Worm (Caenorhabditis elegans): ENCODE measurements around the gene fbxa-42.

fbxa-42 gene

DNA sequence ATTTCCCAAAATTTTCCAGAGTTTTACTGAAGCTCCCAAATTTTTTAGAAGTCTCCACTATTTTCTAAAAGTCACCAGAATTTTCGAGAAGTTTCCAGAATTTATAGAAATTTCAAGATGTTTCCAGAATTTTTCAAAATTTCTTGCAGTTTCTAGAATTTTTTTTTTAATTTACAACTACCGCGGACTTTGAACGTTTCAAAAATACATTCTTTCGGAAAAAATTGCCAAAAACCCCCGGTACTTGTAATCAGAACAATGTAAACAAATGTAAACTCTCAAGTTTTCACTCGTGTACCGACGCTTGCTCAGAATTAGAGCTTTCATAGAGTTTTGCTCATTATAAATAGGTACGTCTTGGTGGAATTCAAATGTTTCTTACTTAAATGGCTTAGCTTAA, 11.5 kb upstream of the fbxa-42 start, which contains the start of gene fbxa-39:
Gene fbxa-39 (plus strand): TSS at position 301 of the 400 bp plus-strand sequence.
- no peak for TF ChIP-seq ceh-44 (GFP tag; IDR thresholded peaks at IDR 0.05)
- no peak for TF ChIP-seq ceh-20 (GFP tag; IDR thresholded peaks at IDR 0.05)
- TF ChIP-seq snpc-1.2 (GFP tag; IDR thresholded peaks at IDR 0.05), result no peak
- TF ChIP-seq zfp-3 (GFP tag; conservative IDR thresholded peaks at IDR 0.05), result no peak
- no peak for TF ChIP-seq nhr-11 (tag; optimal IDR thresholded peaks at IDR 0.05)
- no peak for TF ChIP-seq F10B5.3 (tag; optimal IDR thresholded peaks at IDR 0.05)

DNA sequence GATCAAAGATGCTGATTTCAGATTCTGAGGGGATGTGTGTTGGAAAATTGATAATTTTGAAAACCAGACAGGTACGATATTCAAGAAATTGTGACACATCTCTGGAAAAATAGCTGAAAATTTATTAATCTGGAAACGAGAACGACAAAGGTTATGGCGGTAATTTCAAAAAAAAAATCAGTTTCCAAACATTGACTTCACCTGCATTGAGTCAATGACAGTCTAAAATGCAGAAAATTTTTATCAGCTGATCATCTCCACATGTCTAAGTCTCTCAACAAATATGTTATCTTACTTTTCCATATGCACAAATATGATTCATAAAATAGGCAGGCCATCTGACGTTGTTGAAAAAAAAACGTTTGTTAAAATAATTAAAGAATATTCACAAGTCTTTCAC, 10.8 kb upstream of the fbxa-42 start, which contains the start of gene fbxa-48:
Gene fbxa-48 (minus strand): TSS at position 101 of the 400 bp plus-strand sequence.
- TF ChIP-seq pqm-1 (tag; optimal IDR thresholded peaks at IDR 0.05) (peak; percentile 5), ceh-28 (tag; optimal IDR thresholded peaks at IDR 0.05) (no peak), hlh-11 (tag; optimal IDR thresholded peaks at IDR 0.05) (no peak), pha-4 (GFP tag; IDR thresholded peaks at IDR 0.05) (no peak), pha-4 (tag; optimal IDR thresholded peaks at IDR 0.05) (no peak)

DNA sequence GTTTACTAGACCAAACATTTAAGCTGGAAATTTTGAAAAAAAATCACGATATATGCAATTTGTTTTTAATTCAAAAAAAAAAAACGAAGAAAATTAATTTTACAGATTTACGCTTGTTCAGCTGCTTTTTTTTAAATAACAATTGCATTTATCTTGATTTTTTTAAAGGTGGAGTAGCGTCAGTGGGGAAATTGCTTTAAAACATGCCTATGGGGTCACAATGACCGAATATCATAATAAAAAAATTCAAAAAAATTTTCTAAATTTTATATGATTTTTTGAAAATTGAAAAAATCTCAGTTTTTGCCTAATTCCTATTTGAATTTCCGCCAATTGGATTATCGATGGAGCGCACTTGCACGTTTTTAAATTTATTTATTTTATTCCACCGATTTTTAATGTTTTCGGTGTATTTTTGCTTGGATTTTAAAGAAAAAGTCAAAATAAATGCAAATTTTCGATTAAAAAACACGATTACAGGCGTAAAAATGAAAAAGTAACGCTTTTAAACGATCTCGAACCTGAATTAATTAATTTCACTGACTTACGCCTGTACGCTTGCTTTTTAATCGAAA, 9.8 kb upstream of the fbxa-42 start:
- TF ChIP-seq lin-38 (GFP tag; IDR thresholded peaks at IDR 0.05), result peak; percentile 67

DNA sequence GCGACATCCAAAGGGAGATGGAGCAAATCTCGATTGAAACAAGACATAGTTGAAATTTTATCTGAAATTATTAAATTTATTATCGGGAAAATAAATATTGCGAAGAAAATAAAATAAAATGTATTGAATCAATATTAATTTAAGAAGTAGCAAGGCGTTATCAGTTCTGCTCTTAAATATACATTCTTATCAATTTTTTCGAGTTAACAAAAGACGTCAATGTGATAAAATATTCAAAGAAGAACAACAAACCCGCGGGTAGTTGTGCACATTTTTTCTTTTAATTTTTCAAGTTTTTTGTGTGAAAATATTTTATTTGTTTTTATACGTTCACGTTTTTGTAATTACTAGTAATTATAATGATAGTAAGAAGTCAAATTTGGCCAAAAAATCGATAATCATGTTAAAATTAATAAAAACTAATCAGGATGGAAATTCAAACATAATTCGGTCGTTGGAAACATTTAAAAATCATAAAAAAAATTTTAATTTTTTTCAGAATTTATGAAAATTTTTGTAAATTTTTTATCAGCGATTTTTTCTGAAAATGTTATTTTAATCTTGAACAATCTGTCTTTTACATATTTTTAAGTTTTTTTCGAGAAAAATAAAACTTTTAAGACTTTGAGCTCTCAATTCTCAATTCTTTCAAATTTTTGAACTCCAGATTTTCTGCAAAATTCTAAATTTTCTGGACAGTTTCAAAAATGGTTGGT, 4.9 kb upstream of the fbxa-42 start, which contains the start of gene fbxa-9:
Gene fbxa-9 (plus strand): TSS at position 666 of the 716 bp plus-strand sequence.
- TF ChIP-seq saeg-2 (GFP tag; IDR thresholded peaks at IDR 0.05), result no peak
- no peak for TF ChIP-seq nhr-102 (tag; optimal IDR thresholded peaks at IDR 0.05)
- no peak for TF ChIP-seq fos-1 (tag; optimal IDR thresholded peaks at IDR 0.05)
- peak; percentile 42 for TF ChIP-seq nhr-28 (tag; optimal IDR thresholded peaks at IDR 0.05)
- TF ChIP-seq egl-43 (GFP tag; IDR thresholded peaks at IDR 0.05), result no peak
- TF ChIP-seq madf-5 (GFP tag; IDR thresholded peaks at IDR 0.05), result no peak
- peak; percentile 55 for TF ChIP-seq pqm-1 (tag; optimal IDR thresholded peaks at IDR 0.05)
- no peak for TF ChIP-seq nhr-6 (tag; optimal IDR thresholded peaks at IDR 0.05)

DNA sequence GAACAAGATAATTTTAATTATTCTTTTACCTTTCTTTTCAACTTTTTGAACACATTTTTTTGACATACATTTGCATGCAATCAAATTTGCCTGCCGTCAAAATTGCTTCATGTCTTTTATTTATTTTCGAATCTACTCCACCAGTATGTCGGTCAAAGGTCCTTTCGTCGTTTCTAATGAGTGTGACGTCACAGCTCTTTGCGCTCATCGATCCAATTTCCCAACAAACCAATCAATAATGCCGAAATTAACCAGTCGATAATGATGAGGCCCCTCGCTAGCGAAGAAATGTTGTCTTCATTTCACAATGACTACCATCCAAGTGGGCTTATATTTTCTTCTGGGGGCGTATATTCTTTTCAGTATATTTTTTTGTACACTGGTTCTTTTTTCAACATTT, 1.7 kb upstream of the fbxa-42 start, which contains the start of gene Y54F10BM.6:
Gene Y54F10BM.6 (plus strand): TSS at position 301 of the 400 bp plus-strand sequence.
- no peak for TF ChIP-seq nhr-48 (tag; optimal IDR thresholded peaks at IDR 0.05)
- TF ChIP-seq snpc-1.2 (GFP tag; IDR thresholded peaks at IDR 0.05), result no peak
- TF ChIP-seq spr-1 (tag; optimal IDR thresholded peaks at IDR 0.05), result no peak
- no peak for TF ChIP-seq aly-2 (tag; optimal IDR thresholded peaks at IDR 0.05)
- no peak for TF ChIP-seq Y5F2A.4 (GFP tag; optimal IDR thresholded peaks at IDR 0.05)
- no peak for TF ChIP-seq unc-62 (GFP tag; optimal IDR thresholded peaks at IDR 0.05 in 1 of 2)
- no peak for TF ChIP-seq unc-62 (tag; optimal IDR thresholded peaks at IDR 0.05)
- TF ChIP-seq lin-38 (GFP tag; IDR thresholded peaks at IDR 0.05), result no peak

DNA sequence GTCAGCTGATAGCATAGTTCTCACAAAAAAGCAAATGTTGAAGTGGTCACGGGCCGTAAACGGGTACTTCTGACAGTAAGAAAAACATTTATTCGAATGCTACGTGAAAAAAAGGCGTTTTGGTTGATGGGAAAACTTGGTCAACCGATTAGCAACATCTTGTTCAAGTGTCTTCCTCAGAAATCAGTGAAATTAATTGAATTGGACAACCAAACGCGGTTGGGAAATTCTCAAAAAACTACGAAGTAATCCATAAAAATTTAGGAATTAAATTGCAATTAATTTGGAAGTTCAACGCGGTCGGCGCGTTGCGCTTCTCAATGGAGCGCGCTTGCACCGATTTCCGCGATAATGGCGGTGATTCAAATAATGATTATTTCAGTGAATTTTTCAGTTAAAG, 1.9 kb downstream of the fbxa-42 start:
- TF ChIP-seq dve-1 (tag; optimal IDR thresholded peaks at IDR 0.05; ENCODE audit: insufficient read depth) (no peak), aly-2 (tag; optimal IDR thresholded peaks at IDR 0.05) (no peak), ztf-11 (tag; optimal IDR thresholded peaks at IDR 0.05) (no peak), dpl-1 (GFP tag; optimal IDR thresholded peaks at IDR 0.05) (no peak), hlh-30 (tag; optimal IDR thresholded peaks at IDR 0.05; ENCODE audit: insufficient read depth) (no peak), snpc-4 (tag; optimal IDR thresholded peaks at IDR 0.05) (no peak), snpc-1.2 (GFP tag; IDR thresholded peaks at IDR 0.05) (no peak), nhr-102 (tag; optimal IDR thresholded peaks at IDR 0.05) (no peak)
